Worm (Caenorhabditis elegans) whole organism, L2 larva: ENCODE data around the gene nmy-3.

Experiments used
- C34F6.9 ChIP-seq: fragments of 150-350 bp; optimal IDR thresholded peaks from 2 replicates; lab custom pipeline; 2014; ENCODE audit warnings: missing biosample characterization, missing genetic modification characterization
- Y55F3AM.14 ChIP-seq: fragments of 200-800 bp; sonication (Bioruptor generic); optimal IDR thresholded peaks from 2 replicates; lab custom pipeline; 2018; ENCODE audit warnings: mild to moderate bottlenecking, missing genetic modification characterization, missing compliant biosample characterization
- aly-2 ChIP-seq: fragments of 150-350 bp; optimal IDR thresholded peaks from 2 replicates; lab custom pipeline; 2014; ENCODE audit warnings: missing biosample characterization, missing genetic modification characterization
- ama-1 ChIP-seq: fragments of 150-350 bp; optimal IDR thresholded peaks from 2 replicates; lab custom pipeline; 2018; ENCODE audit warnings: inconsistent platforms
- ceh-16 ChIP-seq: fragments of 150-350 bp; optimal IDR thresholded peaks from 2 replicates; lab custom pipeline; 2014; ENCODE audit warnings: missing biosample characterization, missing genetic modification characterization
- crh-2 ChIP-seq: sonication (generic microtip); optimal IDR thresholded peaks from 2 replicates; lab custom pipeline; 2017; ENCODE audit warnings: missing biosample characterization, missing genetic modification characterization
- egl-27 ChIP-seq: sonication (generic microtip); optimal IDR thresholded peaks from 3 replicates; lab custom pipeline; 2017; ENCODE audit warnings: missing biosample characterization, missing genetic modification reagents, missing genetic modification characterization
- elt-3 ChIP-seq: sonication (generic microtip); optimal IDR thresholded peaks from 2 replicates; lab custom pipeline; 2017; ENCODE audit warnings: missing biosample characterization, missing genetic modification characterization
- fos-1 ChIP-seq: fragments of 150-350 bp; optimal IDR thresholded peaks from 2 replicates; lab custom pipeline; 2014; ENCODE audit warnings: missing biosample characterization, missing genetic modification characterization
- gmeb-1 ChIP-seq: fragments of 150-350 bp; optimal IDR thresholded peaks from 2 replicates; lab custom pipeline; 2014; ENCODE audit warnings: missing biosample characterization, missing genetic modification characterization
- lin-11 ChIP-seq: fragments of 150-350 bp; sonication (generic microtip); optimal IDR thresholded peaks from 2 replicates; lab custom pipeline; 2014; ENCODE audit warnings: missing biosample characterization, missing genetic modification characterization, inconsistent platforms, mixed read lengths
- lin-13 ChIP-seq: fragments of 150-350 bp; optimal IDR thresholded peaks from 2 replicates; lab custom pipeline; 2014; ENCODE audit warnings: missing biosample characterization, missing genetic modification reagents, missing genetic modification characterization
- lin-39 ChIP-seq: fragments of 150-350 bp; optimal IDR thresholded peaks from 2 replicates; lab custom pipeline; 2014; ENCODE audit warnings: missing biosample characterization, missing genetic modification reagents, missing genetic modification characterization
- mdl-1 ChIP-seq, 2 experiments: fragments of 150-350 bp in 1 of 2; sonication (generic microtip) in 1 of 2; optimal IDR thresholded peaks; 2 replicates each; lab custom pipeline; 2017; ENCODE audit warnings: missing biosample characterization in 2 of 2, missing genetic modification characterization in 2 of 2
- nhr-11 ChIP-seq: fragments of 150-350 bp; optimal IDR thresholded peaks from 2 replicates; lab custom pipeline; 2014; ENCODE audit warnings: missing biosample characterization, missing genetic modification characterization
- nhr-12 ChIP-seq: fragments of 150-350 bp; optimal IDR thresholded peaks from 2 replicates; lab custom pipeline; 2014; ENCODE audit warnings: missing biosample characterization, missing genetic modification characterization
- nhr-129 ChIP-seq: fragments of 150-350 bp; optimal IDR thresholded peaks from 2 replicates; lab custom pipeline; 2014; ENCODE audit warnings: missing biosample characterization, missing genetic modification characterization
- nhr-21 ChIP-seq: fragments of 150-350 bp; optimal IDR thresholded peaks from 2 replicates; lab custom pipeline; 2014; ENCODE audit warnings: missing biosample characterization, missing genetic modification characterization
- nhr-237 ChIP-seq: fragments of 150-350 bp; optimal IDR thresholded peaks from 2 replicates; lab custom pipeline; 2014; ENCODE audit warnings: missing biosample characterization, missing genetic modification characterization
- nhr-25 ChIP-seq: fragments of 150-350 bp; sonication (generic microtip); optimal IDR thresholded peaks from 3 replicates; lab custom pipeline; 2014; ENCODE audit warnings: missing biosample characterization, missing genetic modification characterization
- nhr-6 ChIP-seq: fragments of 150-350 bp; optimal IDR thresholded peaks from 2 replicates; lab custom pipeline; 2014; ENCODE audit warnings: missing biosample characterization, missing genetic modification characterization
- nhr-77 ChIP-seq: fragments of 150-350 bp; optimal IDR thresholded peaks from 2 replicates; lab custom pipeline; 2014; ENCODE audit warnings: missing biosample characterization, missing genetic modification characterization
- peb-1 ChIP-seq: fragments of 150-350 bp; optimal IDR thresholded peaks from 2 replicates; lab custom pipeline; 2014; ENCODE audit warnings: missing biosample characterization, missing genetic modification characterization
- sem-4 ChIP-seq: fragments of 150-350 bp; optimal IDR thresholded peaks from 2 replicates; lab custom pipeline; 2014; ENCODE audit warnings: missing biosample characterization, missing genetic modification reagents, missing genetic modification characterization
- skn-1 ChIP-seq: sonication (generic microtip); optimal IDR thresholded peaks from 2 replicates; lab custom pipeline; 2017; ENCODE audit warnings: missing biosample characterization, missing genetic modification characterization
- sma-9 ChIP-seq, 2 experiments: fragments of 150-350 bp in 1 of 2; sonication (generic microtip) in 1 of 2; optimal IDR thresholded peaks; 2 replicates each; lab custom pipeline; 2014 to 2016; ENCODE audit warnings: missing genetic modification characterization in 2 of 2, mild to moderate bottlenecking in 1 of 2, missing biosample characterization in 1 of 2, missing compliant biosample characterization in 1 of 2, missing genetic modification reagents in 1 of 2, moderate library complexity in 1 of 2
- unc-55 ChIP-seq: fragments of 150-350 bp; sonication (generic microtip); optimal IDR thresholded peaks from 3 replicates; lab custom pipeline; 2014; ENCODE audit warnings: missing biosample characterization, missing genetic modification reagents, missing genetic modification characterization
- zag-1 ChIP-seq: fragments of 150-350 bp; optimal IDR thresholded peaks from 2 replicates; lab custom pipeline; 2014; ENCODE audit warnings: missing biosample characterization, missing genetic modification characterization
- ztf-1 ChIP-seq: fragments of 200-800 bp; sonication (Bioruptor generic); conservative IDR thresholded peaks from 2 replicates; pipeline ENCODE4 v1.3.6; 2022; ENCODE audit warnings: missing genetic modification characterization, missing compliant biosample characterization
- ztf-11 ChIP-seq: sonication (generic microtip); optimal IDR thresholded peaks from 2 replicates; lab custom pipeline; 2017; ENCODE audit warnings: missing biosample characterization, missing genetic modification characterization
- ztf-4 ChIP-seq: fragments of 150-350 bp; optimal IDR thresholded peaks from 2 replicates; lab custom pipeline; 2014; ENCODE audit warnings: missing biosample characterization, missing genetic modification characterization

Gene nmy-3

DNA sequence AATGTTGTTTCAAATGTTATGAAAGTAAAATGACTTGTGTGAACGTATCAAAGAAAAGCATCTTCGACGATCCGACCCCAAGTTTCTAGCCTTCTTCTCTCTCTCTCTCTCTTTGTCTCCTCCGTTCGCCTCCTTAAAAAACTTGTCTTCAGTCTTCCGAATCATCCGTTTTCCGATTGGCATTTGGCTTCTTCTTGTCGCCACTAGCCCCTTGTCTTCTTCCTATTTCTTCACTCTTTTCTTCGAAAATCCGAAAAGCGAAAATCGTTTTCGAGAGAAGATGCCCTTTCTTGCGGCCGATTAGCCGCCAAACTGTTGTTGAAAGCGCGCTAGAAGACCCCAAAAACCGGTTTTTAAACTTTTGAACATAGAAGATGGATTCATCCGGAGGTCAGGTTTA lies 15.7 kb upstream of the nmy-3 start:
- peak; percentile 44 for TF ChIP-seq ama-1 (lab: Kevin White, UChicago)
- TF ChIP-seq egl-27 (tag; lab: Kevin White, UChicago) = no peak
- no peak for TF ChIP-seq nhr-77 (tag; lab: Kevin White, UChicago)
- no peak for TF ChIP-seq gmeb-1 (tag; lab: Kevin White, UChicago)
- TF ChIP-seq nhr-21 (tag; lab: Kevin White, UChicago) = peak; percentile 50
- no peak for TF ChIP-seq nhr-12 (tag; lab: Kevin White, UChicago)
- TF ChIP-seq sma-9 (GFP tag; optimal IDR thresholded peaks at IDR 0.05; lab: Kevin White, UChicago) = no peak
- TF ChIP-seq sma-9 (tag; optimal IDR thresholded peaks at IDR 0.05; lab: Kevin White, UChicago) = no peak
- peak; percentile 9 for TF ChIP-seq sem-4 (tag; lab: Kevin White, UChicago)
- TF ChIP-seq, all 48 proteins: peak for 3

DNA sequence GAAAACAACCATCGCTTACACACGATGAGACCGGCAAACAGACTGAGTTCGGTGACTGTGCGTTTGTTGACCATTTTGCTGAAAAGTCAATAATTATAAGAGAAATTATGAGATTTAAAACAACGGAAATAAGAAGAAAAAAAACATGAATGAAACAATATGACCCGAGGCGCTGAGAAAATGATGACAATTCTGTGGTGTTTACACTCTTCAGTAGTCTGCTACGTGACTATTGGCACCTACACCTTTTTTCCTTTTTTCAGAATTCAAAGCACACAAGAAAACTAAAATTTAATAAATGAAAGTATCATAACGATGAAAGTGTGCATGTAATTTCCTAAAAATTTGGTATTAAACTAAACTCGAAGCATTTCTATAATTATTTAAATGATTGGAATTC lies 14.6 kb upstream of the nmy-3 start, which contains the start of gene Y11D7A.10:
TSS of gene Y11D7A.10 (minus strand) at position 82 of the 400 bp plus-strand sequence.
- TF ChIP-seq lin-11 (no peak), Y55F3AM.14 (no peak), nhr-6 (no peak), skn-1 (tag; lab: Kevin White, UChicago) (peak; percentile 80), mdl-1 (tag; optimal IDR thresholded peaks at IDR 0.05; lab: Kevin White, UChicago) (no peak)

DNA sequence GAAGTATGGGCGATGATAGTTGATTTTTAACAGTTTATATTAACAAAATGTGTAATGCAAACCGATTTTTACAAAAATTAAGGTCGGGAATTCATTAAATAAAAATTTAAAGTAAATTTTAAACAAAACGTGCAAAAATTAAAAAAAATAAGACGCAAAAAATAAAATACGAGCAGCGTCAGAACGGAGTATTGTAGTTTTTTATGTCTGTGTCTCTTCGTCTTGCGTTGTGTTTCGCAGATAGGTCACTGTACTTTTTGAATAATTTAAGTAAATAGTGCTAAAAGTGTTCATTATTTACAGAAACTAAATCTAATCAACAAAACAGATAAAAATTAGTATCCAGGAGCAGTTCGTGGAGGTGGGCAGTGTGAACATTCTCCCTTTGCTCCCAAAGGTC lies 13.9 kb upstream of the nmy-3 start:
- TF ChIP-seq lin-39 (tag; lab: Kevin White, UChicago) = no peak
- peak; percentile 44 for TF ChIP-seq gmeb-1 (tag; lab: Kevin White, UChicago)
- TF ChIP-seq peb-1 (tag; lab: Kevin White, UChicago) = no peak
- TF ChIP-seq unc-55 (GFP tag; lab: Kevin White, UChicago) = peak; percentile 60
- TF ChIP-seq nhr-11 (tag; lab: Kevin White, UChicago) = no peak
- no peak for TF ChIP-seq ztf-11 (tag; lab: Kevin White, UChicago)
- peak; percentile 15 for TF ChIP-seq sma-9 (GFP tag; optimal IDR thresholded peaks at IDR 0.05; lab: Kevin White, UChicago)
- no peak for TF ChIP-seq sma-9 (tag; optimal IDR thresholded peaks at IDR 0.05; lab: Kevin White, UChicago)
- peak; percentile 2 for TF ChIP-seq nhr-129 (tag; lab: Kevin White, UChicago)
- peak; percentile 66 for TF ChIP-seq C34F6.9 (tag; lab: Kevin White, UChicago)
- TF ChIP-seq sem-4 (tag; lab: Kevin White, UChicago) = no peak
- no peak for TF ChIP-seq elt-3 (tag; lab: Kevin White, UChicago)
- TF ChIP-seq skn-1 (tag; lab: Kevin White, UChicago) = no peak

DNA sequence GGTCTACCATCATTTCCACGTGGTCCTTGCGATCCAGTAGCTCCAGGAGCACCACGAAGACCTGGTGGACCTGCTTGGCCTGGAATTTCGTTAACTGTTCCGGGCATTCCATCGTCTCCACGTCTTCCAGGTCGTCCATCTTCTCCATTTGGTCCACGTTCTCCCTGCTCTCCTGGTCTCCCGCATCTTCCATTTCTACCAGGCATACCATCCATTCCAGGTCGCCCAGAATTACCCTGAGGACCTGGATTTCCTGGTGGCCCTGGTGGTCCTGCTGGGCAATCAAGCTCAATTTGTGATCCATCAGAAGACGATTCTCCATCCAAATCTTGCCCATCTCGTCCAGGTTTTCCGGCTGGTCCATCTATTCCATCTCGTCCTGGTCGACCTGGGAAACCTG lies 13.5 kb upstream of the nmy-3 start:
- TF ChIP-seq nhr-6 = no peak

DNA sequence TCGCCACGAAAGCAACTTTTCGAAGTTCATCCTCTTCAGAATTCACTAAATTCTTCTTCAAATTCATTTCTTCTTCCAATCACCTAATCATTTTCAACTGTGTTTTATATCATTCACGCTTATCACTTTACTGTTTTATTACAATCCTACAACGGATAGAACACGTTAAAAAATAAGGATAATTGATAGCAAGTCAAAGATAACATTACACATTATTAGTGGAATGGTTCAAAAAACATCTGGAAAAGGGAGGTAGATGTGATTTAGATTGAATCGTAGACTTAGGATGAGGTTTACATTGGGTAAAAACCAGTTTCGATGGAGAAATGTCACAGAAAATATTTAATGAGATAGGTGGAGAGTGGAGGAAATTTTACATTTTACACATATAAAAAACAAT lies 12.6 kb upstream of the nmy-3 start, which contains the start of gene col-120:
TSS of gene col-120 (minus strand) at position 101 of the 400 bp plus-strand sequence.
- TF ChIP-seq Y55F3AM.14 (no peak), ama-1 (lab: Kevin White, UChicago) (no peak), nhr-11 (tag; lab: Kevin White, UChicago) (no peak), skn-1 (tag; lab: Kevin White, UChicago) (no peak), lin-13 (GFP tag; lab: Kevin White, UChicago) (no peak), nhr-77 (tag; lab: Kevin White, UChicago) (no peak), nhr-25 (tag; lab: Kevin White, UChicago) (no peak), C34F6.9 (tag; lab: Kevin White, UChicago) (no peak), lin-11 (no peak), ztf-1 (GFP tag; lab: Robert Waterston, UW) (no peak), zag-1 (tag; lab: Kevin White, UChicago) (no peak), nhr-237 (tag; lab: Kevin White, UChicago) (no peak), nhr-6 (no peak)
- TF ChIP-seq, all 48 proteins: peak for 0

DNA sequence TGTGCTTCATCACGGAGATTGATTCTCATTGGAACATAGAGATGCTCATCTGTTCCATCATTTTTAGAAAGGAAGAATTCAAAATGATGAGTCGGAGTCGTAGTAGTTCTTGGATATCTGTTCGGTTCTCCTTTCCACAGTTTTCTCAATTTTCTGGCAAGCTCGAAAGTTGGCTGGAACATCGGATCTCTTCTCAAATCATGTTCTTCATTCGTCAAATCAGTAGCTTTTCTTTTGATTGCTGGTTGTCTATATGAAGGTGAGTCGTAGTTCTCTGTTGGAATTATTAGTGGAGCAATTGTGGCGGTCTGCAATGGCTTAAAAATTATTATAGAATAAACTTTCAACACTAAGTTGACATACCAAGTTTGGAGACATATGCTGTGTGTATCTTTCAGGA lies 12.0 kb upstream of the nmy-3 start:
- no peak for TF ChIP-seq nhr-77 (tag; lab: Kevin White, UChicago)
- TF ChIP-seq unc-55 (GFP tag; lab: Kevin White, UChicago) = no peak
- TF ChIP-seq zag-1 (tag; lab: Kevin White, UChicago) = no peak
- TF ChIP-seq nhr-21 (tag; lab: Kevin White, UChicago) = no peak
- no peak for TF ChIP-seq Y55F3AM.14
- no peak for TF ChIP-seq peb-1 (tag; lab: Kevin White, UChicago)
- no peak for TF ChIP-seq elt-3 (tag; lab: Kevin White, UChicago)
- no peak for TF ChIP-seq nhr-11 (tag; lab: Kevin White, UChicago)
- no peak for TF ChIP-seq ceh-16 (tag; lab: Kevin White, UChicago)
- TF ChIP-seq fos-1 = no peak
- no peak for TF ChIP-seq crh-2
- no peak for TF ChIP-seq C34F6.9 (tag; lab: Kevin White, UChicago)
- TF ChIP-seq aly-2 (tag; lab: Kevin White, UChicago) = no peak
- no peak for TF ChIP-seq sma-9 (GFP tag; optimal IDR thresholded peaks at IDR 0.05; lab: Kevin White, UChicago)
- TF ChIP-seq sma-9 (tag; optimal IDR thresholded peaks at IDR 0.05; lab: Kevin White, UChicago) = no peak
- no peak for TF ChIP-seq ztf-4
